Fruit fly (Drosophila melanogaster) whole organism, embryonic: ENCODE data around the gene se.

Experiments used
- Adf1 ChIP-seq: fragments of 200-800 bp; sonication (Bioruptor generic); IDR thresholded peaks from 2 replicates; pipeline ENCODE4 v1.3.6; 2022; ENCODE audit warnings: missing biosample characterization, missing genetic modification characterization
- BEAF-32 ChIP-seq: fragments of 200-800 bp; sonication (Bioruptor generic); optimal IDR thresholded peaks from 3 replicates; lab custom pipeline; 2017; ENCODE audit warnings: missing biosample characterization, missing genetic modification characterization, mild to moderate bottlenecking, moderate library complexity, missing genetic modification reagents
- CG10209 ChIP-seq: fragments of 200-800 bp; sonication (Bioruptor generic); optimal IDR thresholded peaks from 3 replicates; lab custom pipeline; 2017; ENCODE audit warnings: missing biosample characterization, mild to moderate bottlenecking, missing genetic modification characterization, missing genetic modification reagents
- CG10431 ChIP-seq: fragments of 200-800 bp; sonication (Bioruptor generic); optimal IDR thresholded peaks from 3 replicates; lab custom pipeline; 2018; ENCODE audit warnings: missing biosample characterization, mild to moderate bottlenecking, missing genetic modification characterization
- CG10462 ChIP-seq: fragments of 200-800 bp; sonication (Bioruptor generic); optimal IDR thresholded peaks from 2 replicates; lab custom pipeline; 2016; ENCODE audit warnings: missing biosample characterization, missing genetic modification characterization
- CG11398 ChIP-seq: fragments of 200-800 bp; sonication (Bioruptor generic); optimal IDR thresholded peaks from 2 replicates; lab custom pipeline; 2016; ENCODE audit warnings: missing biosample characterization, missing genetic modification characterization
- CG12071 ChIP-seq: fragments of 200-800 bp; sonication (Bioruptor generic); optimal IDR thresholded peaks from 3 replicates; lab custom pipeline; 2018; ENCODE audit warnings: missing biosample characterization, mild to moderate bottlenecking, missing genetic modification characterization
- CG14014 ChIP-seq: fragments of 200-800 bp; sonication (Bioruptor generic); IDR thresholded peaks from 2 replicates; pipeline ENCODE4 v1.3.6; 2022; ENCODE audit warnings: missing biosample characterization, missing genetic modification characterization
- CG15269 ChIP-seq: fragments of 200-800 bp; sonication (Bioruptor generic); optimal IDR thresholded peaks from 2 replicates; lab custom pipeline; 2018; ENCODE audit warnings: missing biosample characterization, mild to moderate bottlenecking, missing genetic modification characterization, moderate library complexity
- CG17568 ChIP-seq: fragments of 200-800 bp; sonication (Bioruptor generic); optimal IDR thresholded peaks from 2 replicates; lab custom pipeline; 2018; ENCODE audit warnings: missing biosample characterization, mild to moderate bottlenecking, missing genetic modification characterization, moderate library complexity
- CG18262 ChIP-seq: fragments of 200-800 bp; optimal IDR thresholded peaks from 3 replicates; lab custom pipeline; 2019; ENCODE audit warnings: missing biosample characterization, mild to moderate bottlenecking, missing genetic modification characterization, moderate library complexity
- CG18599 ChIP-seq: fragments of 200-800 bp; sonication (Bioruptor generic); optimal IDR thresholded peaks from 3 replicates; lab custom pipeline; 2017; ENCODE audit warnings: missing biosample characterization, missing genetic modification characterization, mild to moderate bottlenecking, moderate library complexity, missing genetic modification reagents
- CG2678 ChIP-seq: fragments of 200-800 bp; sonication (Bioruptor generic); optimal IDR thresholded peaks from 3 replicates; lab custom pipeline; 2019; ENCODE audit warnings: missing biosample characterization, mild to moderate bottlenecking, missing genetic modification characterization, moderate library complexity
- CG30431 ChIP-seq: fragments of 200-800 bp; sonication (Bioruptor generic); optimal IDR thresholded peaks from 2 replicates; lab custom pipeline; 2017; ENCODE audit warnings: missing biosample characterization, missing genetic modification characterization
- CG31365 ChIP-seq: fragments of 200-800 bp; sonication (Bioruptor generic); optimal IDR thresholded peaks from 2 replicates; lab custom pipeline; 2018; ENCODE audit warnings: missing biosample characterization, mild to moderate bottlenecking, missing genetic modification characterization
- CG42726 ChIP-seq: fragments of 200-800 bp; sonication (Bioruptor generic); IDR thresholded peaks from 2 replicates; pipeline ENCODE4 v1.3.6; 2022; ENCODE audit warnings: missing biosample characterization, missing genetic modification characterization; ENCODE audit not compliant: partially characterized antibody
- CG4282 ChIP-seq: fragments of 200-800 bp; sonication (Bioruptor generic); optimal IDR thresholded peaks from 2 replicates; lab custom pipeline; 2016; ENCODE audit warnings: missing biosample characterization, missing genetic modification characterization
- CG4360 ChIP-seq: fragments of 200-800 bp; sonication (Bioruptor generic); IDR thresholded peaks from 2 replicates; pipeline ENCODE4 v1.3.6; 2022; ENCODE audit warnings: missing biosample characterization, missing genetic modification characterization
- CG43689 ChIP-seq: fragments of 200-800 bp; sonication (Bioruptor generic); IDR thresholded peaks from 2 replicates; pipeline ENCODE4 v1.3.6; 2022; ENCODE audit warnings: missing biosample characterization, missing genetic modification characterization
- CG4424 ChIP-seq: fragments of 200-800 bp; sonication (Bioruptor generic); optimal IDR thresholded peaks from 3 replicates; lab custom pipeline; 2016; ENCODE audit warnings: missing biosample characterization, missing genetic modification characterization
- CG6791 ChIP-seq: fragments of 200-800 bp; sonication (Bioruptor generic); IDR thresholded peaks from 3 replicates; pipeline ENCODE4 v1.3.6; 2022; ENCODE audit warnings: missing biosample characterization, missing genetic modification characterization; ENCODE audit not compliant: partially characterized antibody
- CG8388 ChIP-seq: fragments of 200-800 bp; sonication (Bioruptor generic); optimal IDR thresholded peaks from 2 replicates; lab custom pipeline; 2019; ENCODE audit warnings: missing biosample characterization, mild to moderate bottlenecking, missing genetic modification characterization, moderate library complexity
- CG9727 ChIP-seq: fragments of 200-800 bp; sonication (Bioruptor generic); optimal IDR thresholded peaks from 3 replicates; lab custom pipeline; 2017; ENCODE audit warnings: missing biosample characterization, mild to moderate bottlenecking, missing genetic modification characterization
- CG9876 ChIP-seq: fragments of 200-800 bp; sonication (Bioruptor generic); optimal IDR thresholded peaks from 2 replicates; lab custom pipeline; 2016; ENCODE audit warnings: missing biosample characterization, missing genetic modification characterization
- D ChIP-seq, 2 experiments: fragments of 200-800 bp in 1 of 2; fragments of >200 bp in 1 of 2; sonication (Bioruptor generic) in 1 of 2; optimal IDR thresholded peaks; 2 replicates in 1 of 2; 3 replicates in 1 of 2; lab custom pipeline; 2017; ENCODE audit warnings: mild to moderate bottlenecking in 1 of 2, missing biosample characterization in 1 of 2, missing genetic modification characterization in 1 of 2, missing genetic modification reagents in 1 of 2
- D19A ChIP-seq: fragments of 200-800 bp; optimal IDR thresholded peaks from 3 replicates; lab custom pipeline; 2019; ENCODE audit warnings: missing biosample characterization, mild to moderate bottlenecking, missing genetic modification characterization, moderate library complexity
- Dip3 ChIP-seq: fragments of 200-800 bp; sonication (Bioruptor generic); optimal IDR thresholded peaks from 3 replicates; lab custom pipeline; 2016; ENCODE audit warnings: missing biosample characterization, missing genetic modification characterization
- HLHmδ ChIP-seq: fragments of 200-800 bp; sonication (Bioruptor generic); optimal IDR thresholded peaks from 2 replicates; lab custom pipeline; 2018; ENCODE audit warnings: missing biosample characterization, mild to moderate bottlenecking, missing genetic modification characterization, moderate library complexity
- Lhr ChIP-seq: fragments of 200-800 bp; sonication (Bioruptor generic); optimal IDR thresholded peaks from 3 replicates; lab custom pipeline; 2017; ENCODE audit warnings: mild to moderate bottlenecking, missing biosample characterization, missing genetic modification reagents, missing genetic modification characterization
- Myb ChIP-seq: fragments of 200-800 bp; sonication (Bioruptor generic); optimal IDR thresholded peaks from 2 replicates; lab custom pipeline; 2016; ENCODE audit warnings: missing biosample characterization, missing genetic modification characterization
- Nf-YC ChIP-seq: fragments of 200-800 bp; optimal IDR thresholded peaks from 3 replicates; lab custom pipeline; 2019; ENCODE audit warnings: missing biosample characterization, mild to moderate bottlenecking, missing genetic modification characterization, moderate library complexity
- Oli ChIP-seq: fragments of 200-800 bp; sonication (Bioruptor generic); optimal IDR thresholded peaks from 2 replicates; lab custom pipeline; 2018; ENCODE audit warnings: missing biosample characterization, mild to moderate bottlenecking, missing genetic modification characterization, moderate library complexity
- Pdp1 ChIP-seq, 2 experiments: fragments of 200-800 bp; sonication (Bioruptor generic); optimal IDR thresholded peaks; 3 replicates each; lab custom pipeline; 2016; ENCODE audit warnings: missing biosample characterization in 2 of 2, missing genetic modification characterization in 2 of 2, mild to moderate bottlenecking in 1 of 2, moderate library complexity in 1 of 2
- Side ChIP-seq: fragments of 200-800 bp; sonication (Bioruptor generic); optimal IDR thresholded peaks from 2 replicates; lab custom pipeline; 2016; ENCODE audit warnings: missing biosample characterization, missing genetic modification characterization
- Ssrp ChIP-seq: fragments of 200-800 bp; sonication (Bioruptor generic); optimal IDR thresholded peaks from 2 replicates; lab custom pipeline; 2018; ENCODE audit warnings: missing biosample characterization, mild to moderate bottlenecking, missing genetic modification characterization, moderate library complexity
- abd-A ChIP-seq: fragments of 200-800 bp; sonication (Bioruptor generic); optimal IDR thresholded peaks from 3 replicates; lab custom pipeline; 2019; ENCODE audit warnings: missing biosample characterization, mild to moderate bottlenecking, missing genetic modification characterization, moderate library complexity
- ash1 ChIP-seq: fragments of 200-800 bp; sonication (Bioruptor generic); optimal IDR thresholded peaks from 2 replicates; lab custom pipeline; 2018; ENCODE audit warnings: missing biosample characterization, mild to moderate bottlenecking, missing genetic modification characterization
- bbx ChIP-seq: fragments of 200-800 bp; sonication (Bioruptor generic); IDR thresholded peaks from 2 replicates; pipeline ENCODE4 v1.3.6; 2022; ENCODE audit warnings: missing biosample characterization, missing genetic modification characterization; ENCODE audit not compliant: partially characterized antibody
- cad ChIP-seq: fragments of >200 bp; optimal IDR thresholded peaks from 2 replicates; lab custom pipeline; 2017; ENCODE audit warnings: missing biosample characterization, missing genetic modification characterization
- chif ChIP-seq, 2 experiments: fragments of 200-800 bp; sonication (Bioruptor generic); optimal IDR thresholded peaks; 3 replicates each; lab custom pipeline; 2016; ENCODE audit warnings: missing biosample characterization in 2 of 2, missing genetic modification characterization in 2 of 2
- danr ChIP-seq: fragments of 200-800 bp; sonication (Bioruptor generic); IDR thresholded peaks from 2 replicates; pipeline ENCODE4 v1.3.6; 2022; ENCODE audit warnings: missing biosample characterization, missing genetic modification characterization
- dati ChIP-seq: fragments of 200-800 bp; sonication (Bioruptor generic); IDR thresholded peaks from 2 replicates; pipeline ENCODE4 v1.3.6; 2022; ENCODE audit warnings: missing biosample characterization, missing genetic modification characterization
- emc ChIP-seq: fragments of 200-800 bp; sonication (Bioruptor generic); optimal IDR thresholded peaks from 2 replicates; lab custom pipeline; 2016; ENCODE audit warnings: missing biosample characterization, missing genetic modification characterization
- lola ChIP-seq, 3 experiments: fragments of >200 bp in 2 of 3; fragments of 200-800 bp in 1 of 3; sonication (Bioruptor generic) in 1 of 3; optimal IDR thresholded peaks; 2 replicates each; lab custom pipeline; 2017 to 2019; ENCODE audit warnings: missing biosample characterization in 3 of 3, missing genetic modification characterization in 3 of 3, mild to moderate bottlenecking in 1 of 3, moderate library complexity in 1 of 3
- luna ChIP-seq: fragments of 200-800 bp; sonication (Bioruptor generic); optimal IDR thresholded peaks from 2 replicates; lab custom pipeline; 2016; ENCODE audit warnings: missing biosample characterization, missing genetic modification characterization
- nom ChIP-seq: fragments of 200-800 bp; sonication (Bioruptor generic); optimal IDR thresholded peaks from 2 replicates; lab custom pipeline; 2017; ENCODE audit warnings: missing biosample characterization, missing genetic modification characterization, mild to moderate bottlenecking, moderate library complexity, missing genetic modification reagents
- pros ChIP-seq: fragments of 200-800 bp; sonication (Bioruptor generic); optimal IDR thresholded peaks from 3 replicates; lab custom pipeline; 2019; ENCODE audit warnings: missing biosample characterization, mild to moderate bottlenecking, missing genetic modification characterization, moderate library complexity
- sim ChIP-seq: fragments of 200-800 bp; sonication (Bioruptor generic); IDR thresholded peaks from 2 replicates; pipeline ENCODE4 v1.3.6; 2022; ENCODE audit warnings: missing biosample characterization, missing genetic modification characterization
- tap ChIP-seq: fragments of 200-800 bp; optimal IDR thresholded peaks from 3 replicates; lab custom pipeline; 2019; ENCODE audit warnings: missing biosample characterization, mild to moderate bottlenecking, missing genetic modification characterization, moderate library complexity
- wek ChIP-seq: fragments of 200-800 bp; sonication (Bioruptor generic); optimal IDR thresholded peaks from 3 replicates; lab custom pipeline; 2018; ENCODE audit warnings: missing biosample characterization, mild to moderate bottlenecking, missing genetic modification characterization, moderate library complexity

The se gene

DNA sequence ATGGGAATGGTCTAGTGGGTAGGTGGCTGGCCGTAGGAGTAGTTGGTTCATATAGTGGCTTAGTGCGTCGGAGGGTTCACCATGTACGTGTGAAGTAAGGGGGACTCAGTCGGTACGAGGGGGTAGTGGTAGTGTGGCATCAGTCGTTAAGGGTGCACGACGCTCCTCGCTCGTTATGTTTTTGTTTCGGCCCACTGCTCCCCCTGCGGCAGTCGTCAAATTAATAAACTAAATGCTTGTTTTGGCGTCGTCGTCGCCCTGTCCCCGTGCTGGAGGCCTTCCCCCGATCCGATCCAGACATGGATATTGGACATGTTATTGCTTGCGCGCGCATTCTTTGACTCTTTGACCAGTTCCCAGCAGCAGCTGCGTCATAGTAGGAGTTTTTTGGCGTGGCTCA, 7.1 kb upstream of the se start (continued):
- TF ChIP-seq CG17568 (GFP tag; lab: Kevin White, UChicago), result no peak
- TF ChIP-seq nom (GFP tag; lab: Kevin White, UChicago), result no peak
- TF ChIP-seq Side (GFP tag; lab: Kevin White, UChicago), result no peak
- TF ChIP-seq lola (GFP tag; optimal IDR thresholded peaks at IDR 0.05; lab: Kevin White, UChicago), result no peak
- no peak for TF ChIP-seq CG15269 (tag; lab: Kevin White, UChicago)
- TF ChIP-seq CG42726 (GFP tag; lab: Robert Waterston, UW), result no peak
- TF ChIP-seq CG6791 (GFP tag; lab: Robert Waterston, UW), result no peak
- TF ChIP-seq D19A (tag; lab: Kevin White, UChicago), result no peak
- peak; percentile 41 for TF ChIP-seq CG18599
- TF ChIP-seq Adf1 (GFP tag; lab: Robert Waterston, UW), result peak; percentile 16; the same call in 1 of the 2 replicates
- no peak for TF ChIP-seq pros (GFP tag; lab: Kevin White, UChicago)
- 0 out of 2 replicates have a peak, but pooled peaks have one; percentile 12 for TF ChIP-seq sim
- no peak for TF ChIP-seq CG10462 (GFP tag; lab: Kevin White, UChicago)
- no peak for TF ChIP-seq CG4424 (GFP tag; lab: Kevin White, UChicago)
- no peak for TF ChIP-seq BEAF-32 (GFP tag; lab: Kevin White, UChicago)
- TF ChIP-seq CG11398 (GFP tag; lab: Kevin White, UChicago), result no peak
- TF ChIP-seq CG10209, result no peak
- TF ChIP-seq Myb (GFP tag; lab: Kevin White, UChicago), result no peak
- no peak for TF ChIP-seq danr (GFP tag; lab: Robert Waterston, UW)
- 0 out of 2 replicates have a peak, but pooled peaks have one; percentile 7 for TF ChIP-seq bbx (GFP tag; lab: Robert Waterston, UW)
- no peak for TF ChIP-seq cad (GFP tag; lab: Kevin White, UChicago)
- no peak for TF ChIP-seq CG4360
- peak; percentile 28 for TF ChIP-seq CG10431 (GFP tag; lab: Kevin White, UChicago)
- peak; percentile 74 for TF ChIP-seq abd-A
- no peak for TF ChIP-seq CG9727
- no peak for TF ChIP-seq Ssrp
- TF ChIP-seq CG31365 (tag; lab: Kevin White, UChicago), result no peak
- TF ChIP-seq, all 482 proteins: peak for 16

DNA sequence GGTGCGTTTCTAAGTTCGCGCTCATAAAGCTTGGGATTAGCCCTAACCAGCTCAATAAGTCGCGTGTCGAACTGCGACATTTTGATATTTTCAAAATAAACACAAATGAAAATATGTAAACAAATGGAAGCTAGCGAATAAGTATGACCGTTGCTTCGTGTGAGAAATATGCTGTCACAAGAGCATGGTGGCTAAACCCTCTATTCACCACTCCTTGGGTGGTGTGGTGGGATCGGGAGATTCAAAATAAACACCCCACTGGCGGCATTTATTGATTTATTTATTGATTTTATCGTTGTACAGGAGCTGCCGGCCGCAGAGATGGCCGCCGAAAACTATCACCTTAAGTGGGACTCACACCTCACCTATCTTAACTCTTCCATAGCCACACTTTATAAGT, 5.6 kb upstream of the se start, which contains the start of gene CG6683:
Gene CG6683 (minus strand): TSS at position 154 of the 400 bp plus-strand sequence.
- no peak for TF ChIP-seq Pdp1 (GFP tag; optimal IDR thresholded peaks at IDR 0.05; lab: Kevin White, UChicago)
- no peak for TF ChIP-seq CG30431
- no peak for TF ChIP-seq ash1
- TF ChIP-seq CG4282, result no peak
- no peak for TF ChIP-seq tap
- TF ChIP-seq CG18262 (tag; lab: Kevin White, UChicago), result no peak
- TF ChIP-seq Oli (tag; lab: Kevin White, UChicago), result no peak
- TF ChIP-seq CG12071 (GFP tag; lab: Kevin White, UChicago), result peak; percentile 14
- TF ChIP-seq dati (GFP tag; lab: Robert Waterston, UW), result no peak
- no peak for TF ChIP-seq luna (GFP tag; lab: Kevin White, UChicago)
- TF ChIP-seq HLHmδ, result no peak
- no peak for TF ChIP-seq Nf-YC (tag; lab: Kevin White, UChicago)
- TF ChIP-seq CG14014 (GFP tag; lab: Robert Waterston, UW), result no peak
- TF ChIP-seq D (optimal IDR thresholded peaks at IDR 0.05; lab: Kevin White, UChicago), result no peak
- TF ChIP-seq D (GFP tag; optimal IDR thresholded peaks at IDR 0.05; lab: Kevin White, UChicago), result no peak
- TF ChIP-seq Lhr (GFP tag; lab: Kevin White, UChicago), result no peak
- TF ChIP-seq CG9876 (GFP tag; lab: Kevin White, UChicago), result no peak
- no peak for TF ChIP-seq Dip3 (GFP tag; lab: Kevin White, UChicago)
- no peak for TF ChIP-seq CG2678 (tag; lab: Kevin White, UChicago)
- no peak for TF ChIP-seq emc (GFP tag; lab: Kevin White, UChicago)
- TF ChIP-seq wek (GFP tag; lab: Kevin White, UChicago), result peak; percentile 37
- no peak for TF ChIP-seq chif (GFP tag; optimal IDR thresholded peaks at IDR 0.05; lab: Kevin White, UChicago)
- TF ChIP-seq CG43689 (GFP tag; lab: Robert Waterston, UW), result no peak
- TF ChIP-seq CG8388 (GFP tag; lab: Kevin White, UChicago), result no peak
